Fruit fly (Drosophila melanogaster) whole organism, adult: ENCODE data around the gene Snoo.

Source experiments
- CG11617 ChIP-seq: fragments of 200-800 bp; sonication (Bioruptor generic); optimal IDR thresholded peaks from 2 replicates; lab custom pipeline; 2017; ENCODE audit warnings: mild to moderate bottlenecking, missing biosample characterization, missing genetic modification reagents, missing genetic modification characterization
- CG12768 ChIP-seq: fragments of 200-800 bp; sonication (Bioruptor generic); optimal IDR thresholded peaks from 2 replicates; lab custom pipeline; 2017; ENCODE audit warnings: missing biosample characterization, missing genetic modification characterization, mild to moderate bottlenecking, moderate library complexity, missing genetic modification reagents
- CG14711 ChIP-seq: fragments of 200-800 bp; sonication (Bioruptor generic); optimal IDR thresholded peaks from 2 replicates; lab custom pipeline; 2018; ENCODE audit warnings: missing biosample characterization, mild to moderate bottlenecking, missing genetic modification characterization, moderate library complexity
- CG1620 ChIP-seq: fragments of 200-800 bp; sonication (Bioruptor generic); optimal IDR thresholded peaks from 2 replicates; lab custom pipeline; 2016; ENCODE audit warnings: missing biosample characterization, missing genetic modification characterization
- CG33017 ChIP-seq: fragments of 200-800 bp; sonication (Bioruptor generic); optimal IDR thresholded peaks from 2 replicates; lab custom pipeline; 2018; ENCODE audit warnings: missing biosample characterization, mild to moderate bottlenecking, missing genetic modification characterization, moderate library complexity
- CG5204 ChIP-seq: fragments of 200-800 bp; sonication (Bioruptor generic); optimal IDR thresholded peaks from 2 replicates; lab custom pipeline; 2016; ENCODE audit warnings: missing biosample characterization, missing genetic modification characterization
- CG7045 ChIP-seq: fragments of 200-800 bp; sonication (Bioruptor generic); optimal IDR thresholded peaks from 2 replicates; lab custom pipeline; 2017; ENCODE audit warnings: missing biosample characterization, mild to moderate bottlenecking, missing genetic modification characterization
- CG7101 ChIP-seq: fragments of 200-800 bp; sonication (Bioruptor generic); optimal IDR thresholded peaks from 2 replicates; lab custom pipeline; 2018; ENCODE audit warnings: missing biosample characterization, mild to moderate bottlenecking, missing genetic modification characterization, moderate library complexity
- Clk ChIP-seq: fragments of 200-800 bp; sonication (Bioruptor generic); optimal IDR thresholded peaks from 2 replicates; lab custom pipeline; 2017; ENCODE audit warnings: missing biosample characterization, missing genetic modification characterization
- Crg-1 ChIP-seq: fragments of 200-800 bp; sonication (Bioruptor generic); optimal IDR thresholded peaks from 2 replicates; lab custom pipeline; 2016; ENCODE audit warnings: missing biosample characterization, missing genetic modification characterization
- Hr96 ChIP-seq: fragments of 200-800 bp; sonication (Bioruptor generic); optimal IDR thresholded peaks from 2 replicates; lab custom pipeline; 2016; ENCODE audit warnings: missing biosample characterization, missing genetic modification characterization
- Mnt ChIP-seq: fragments of 200-800 bp; sonication (Bioruptor generic); optimal IDR thresholded peaks from 2 replicates; lab custom pipeline; 2016; ENCODE audit warnings: missing biosample characterization, mild to moderate bottlenecking, missing genetic modification characterization
- bab1 ChIP-seq: fragments of 200-800 bp; sonication (Bioruptor generic); optimal IDR thresholded peaks from 3 replicates; lab custom pipeline; 2019; ENCODE audit warnings: missing biosample characterization, mild to moderate bottlenecking, missing genetic modification characterization, moderate library complexity
- cic ChIP-seq: fragments of 200-800 bp; sonication (Bioruptor generic); optimal IDR thresholded peaks from 2 replicates; lab custom pipeline; 2017; ENCODE audit warnings: missing biosample characterization, mild to moderate bottlenecking, missing genetic modification characterization, moderate library complexity
- cnc ChIP-seq, 2 experiments: fragments of >200 bp; optimal IDR thresholded peaks; 2 replicates each; lab custom pipeline; 2017
- kay ChIP-seq: fragments of 200-800 bp; sonication (Bioruptor generic); peaks from one replicate; lab custom pipeline; 2016; ENCODE audit warnings: missing biosample characterization, missing genetic modification characterization, borderline replicate concordance
- ovo ChIP-seq: fragments of 200-800 bp; sonication (Bioruptor generic); optimal IDR thresholded peaks from 2 replicates; lab custom pipeline; 2016; ENCODE audit warnings: missing biosample characterization, missing genetic modification characterization
- pad ChIP-seq: fragments of 200-800 bp; sonication (Bioruptor generic); optimal IDR thresholded peaks from 3 replicates; lab custom pipeline; 2017; ENCODE audit warnings: missing biosample characterization, missing genetic modification characterization, mild to moderate bottlenecking, moderate library complexity, missing genetic modification reagents
- tj ChIP-seq: fragments of 200-800 bp; sonication (Bioruptor generic); optimal IDR thresholded peaks from 3 replicates; lab custom pipeline; 2017; ENCODE audit warnings: missing biosample characterization, mild to moderate bottlenecking, missing genetic modification characterization, moderate library complexity
- toe ChIP-seq: fragments of 200-800 bp; sonication (Bioruptor generic); optimal IDR thresholded peaks from 2 replicates; lab custom pipeline; 2016; ENCODE audit warnings: missing biosample characterization, missing genetic modification characterization

Gene Snoo

dm6 chr2L:7897245-7897644, 86.8 kb downstream of the Snoo start:
- TF ChIP-seq pad (GFP tag; lab: Kevin White, UChicago) (no peak), toe (GFP tag; lab: Kevin White, UChicago) (no peak), cic (GFP tag; lab: Kevin White, UChicago) (no peak), CG5204 (GFP tag; lab: Kevin White, UChicago) (no peak), CG7045 (GFP tag; lab: Kevin White, UChicago) (no peak), kay (GFP tag; lab: Kevin White, UChicago) (no peak), CG7101 (no peak), Crg-1 (GFP tag; lab: Kevin White, UChicago) (no peak), ovo (no peak), tj (no peak), bab1 (no peak), CG33017 (tag; lab: Kevin White, UChicago) (no peak), CG12768 (GFP tag; lab: Kevin White, UChicago) (no peak), CG14711 (no peak), Mnt (GFP tag; lab: Kevin White, UChicago) (no peak), Clk (GFP tag; lab: Kevin White, UChicago) (no peak)

dm6 chr2L:7890654-7891114, 93.3 kb downstream of the Snoo start, which contains the start of gene Spn28Db:
Gene Spn28Db, minus strand, starts transcription at chr2L:7890704.
- TF ChIP-seq bab1 (peak; percentile 50), CG5204 (GFP tag; lab: Kevin White, UChicago) (peak; percentile 8), CG1620 (peak; percentile 13), cic (GFP tag; lab: Kevin White, UChicago) (no peak), CG14711 (no peak)

- TF ChIP-seq kay (GFP tag; lab: Kevin White, UChicago) (no peak), CG11617 (GFP tag; lab: Kevin White, UChicago) (no peak), ovo (no peak), Crg-1 (GFP tag; lab: Kevin White, UChicago) (no peak), Hr96 (GFP tag; lab: Kevin White, UChicago) (no peak), CG33017 (tag; lab: Kevin White, UChicago) (no peak), cic (GFP tag; lab: Kevin White, UChicago) (no peak), CG12768 (GFP tag; lab: Kevin White, UChicago) (no peak), CG7101 (no peak), pad (GFP tag; lab: Kevin White, UChicago) (no peak), cnc (optimal IDR thresholded peaks at IDR 0.05; lab: Kevin White, UChicago) (no peak), tj (no peak), CG14711 (no peak), CG1620 (no peak), bab1 (no peak), Clk (GFP tag; lab: Kevin White, UChicago) (no peak), Mnt (GFP tag; lab: Kevin White, UChicago) (no peak), CG7045 (GFP tag; lab: Kevin White, UChicago) (no peak), toe (GFP tag; lab: Kevin White, UChicago) (no peak), CG5204 (GFP tag; lab: Kevin White, UChicago) (no peak)
Observed at dm6 chr2L:7889029-7889428, 95.0 kb downstream of the Snoo start, which contains the start of gene Spn28Da. Gene Spn28Da, minus strand, starts transcription at chr2L:7889129.

- TF ChIP-seq pad (GFP tag; lab: Kevin White, UChicago), result no peak
- no peak for TF ChIP-seq CG7045 (GFP tag; lab: Kevin White, UChicago)
- TF ChIP-seq CG11617 (GFP tag; lab: Kevin White, UChicago), result no peak
- TF ChIP-seq cnc (optimal IDR thresholded peaks at IDR 0.05; lab: Kevin White, UChicago), result no peak
Observed at dm6 chr2L:7887333-7887732, 96.7 kb downstream of the Snoo start, which contains the start of gene CG7102. Gene CG7102, minus strand, starts transcription at chr2L:7887513.

dm6 chr2L:7885952-7886351, 98.0 kb downstream of the Snoo start:
- TF ChIP-seq Crg-1 (GFP tag; lab: Kevin White, UChicago) (no peak), tj (no peak), Mnt (GFP tag; lab: Kevin White, UChicago) (peak; percentile 46), pad (GFP tag; lab: Kevin White, UChicago) (no peak), CG11617 (GFP tag; lab: Kevin White, UChicago) (peak; percentile 54)

dm6 chr2L:7885271-7885670, 98.7 kb downstream of the Snoo start, which contains the start of the genes SmE and CG34132:
Gene SmE, minus strand, starts transcription at chr2L:7885450.
Gene CG34132, plus strand, starts transcription at chr2L:7885503.
- no peak for TF ChIP-seq Clk (GFP tag; lab: Kevin White, UChicago)
- TF ChIP-seq CG11617 (GFP tag; lab: Kevin White, UChicago), result no peak

- TF ChIP-seq Clk (GFP tag; lab: Kevin White, UChicago) (no peak), pad (GFP tag; lab: Kevin White, UChicago) (no peak), CG12768 (GFP tag; lab: Kevin White, UChicago) (no peak), tj (no peak), kay (GFP tag; lab: Kevin White, UChicago) (no peak), cic (GFP tag; lab: Kevin White, UChicago) (no peak), ovo (no peak), CG7045 (GFP tag; lab: Kevin White, UChicago) (no peak), Crg-1 (GFP tag; lab: Kevin White, UChicago) (no peak), cnc (optimal IDR thresholded peaks at IDR 0.05; lab: Kevin White, UChicago) (no peak), CG7101 (no peak), bab1 (no peak), CG1620 (no peak), CG11617 (GFP tag; lab: Kevin White, UChicago) (no peak), toe (GFP tag; lab: Kevin White, UChicago) (no peak), CG5204 (GFP tag; lab: Kevin White, UChicago) (no peak), CG33017 (tag; lab: Kevin White, UChicago) (no peak), Mnt (GFP tag; lab: Kevin White, UChicago) (no peak)
Observed at dm6 chr2L:7880458-7880857, 103.5 kb downstream of the Snoo start.
